Fruit fly (Drosophila melanogaster): Measurements from ENCODE around the gene CG17377.

DNA sequence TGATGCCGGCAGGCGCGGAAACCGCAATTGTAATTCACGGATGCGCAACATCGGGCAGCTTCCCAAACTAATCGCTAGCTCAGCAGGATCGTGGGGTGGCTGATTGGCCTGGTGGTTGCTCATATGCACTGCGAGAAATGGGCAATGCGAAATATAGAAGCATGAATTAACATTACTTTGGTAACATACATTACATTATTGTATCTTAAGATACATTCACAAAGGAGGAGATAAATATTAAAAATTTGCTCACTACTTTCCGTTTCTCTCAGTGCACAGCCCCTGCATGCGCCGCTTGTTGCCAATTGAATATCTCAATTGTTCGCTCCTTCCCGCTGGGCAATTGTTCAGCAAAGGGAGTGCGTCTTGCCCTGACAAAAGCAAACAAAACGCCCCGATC is 38.7 kb upstream of the CG17377 start:
- TF ChIP-seq Vsx2 (GFP tag; optimal IDR thresholded peaks at IDR 0.05; ENCODE audit: partially characterized antibody) (no peak), br (GFP tag; optimal IDR thresholded peaks at IDR 0.05) (peak; percentile 13), Hr83 (GFP tag; optimal IDR thresholded peaks at IDR 0.05; ENCODE audit: poor library complexity, severe bottlenecking) (no peak), Hr78 (GFP tag; optimal IDR thresholded peaks at IDR 0.05) (no peak), sage (GFP tag; optimal IDR thresholded peaks at IDR 0.05) (no peak), lola (GFP tag; optimal IDR thresholded peaks at IDR 0.05) (no peak), jim (GFP tag; optimal IDR thresholded peaks at IDR 0.05) (no peak)

All from whole organism, wandering third instar larva.